Fruit fly (Drosophila melanogaster): ENCODE results near the gene mia.
A peak's percentile ranks its signal among the peaks of the same experiment; 100 is the strongest.

DNA sequence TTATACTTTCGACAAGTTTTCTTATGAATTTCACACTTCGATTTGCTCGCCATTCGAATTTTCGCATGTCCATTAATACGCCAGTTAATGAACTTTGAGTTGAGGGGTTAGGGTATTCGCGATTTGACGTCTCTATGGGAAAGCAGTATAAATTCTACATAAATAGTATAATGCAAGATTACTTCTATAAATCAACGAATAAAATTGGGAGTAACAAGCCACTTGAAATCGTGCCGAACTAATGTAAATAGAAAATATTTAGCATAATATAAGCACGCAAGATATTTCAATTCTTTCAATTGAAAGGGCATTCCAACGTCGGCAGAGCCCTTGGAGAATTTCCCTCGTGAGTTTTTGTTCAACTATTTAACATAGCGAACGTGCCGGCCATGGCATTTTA is 30.4 kb downstream of the mia start:
- TF ChIP-seq Mnt (GFP tag; optimal IDR thresholded peaks at IDR 0.05) (no peak), ovo (GFP tag; optimal IDR thresholded peaks at IDR 0.05) (no peak), kay (GFP tag; ENCODE audit: borderline replicate concordance) (peak; percentile 80), cic (GFP tag; optimal IDR thresholded peaks at IDR 0.05) (no peak)

Data from whole organism, adult.